Worm (Caenorhabditis elegans) whole organism, mixed stage, embryonic: ENCODE data around the gene F48B9.8.
A peak's percentile ranks its signal among the peaks of the same experiment; 100 is the strongest.

Experiments used
- M03D4.4 ChIP-seq: sonication (generic microtip); optimal IDR thresholded peaks from 2 replicates; lab custom pipeline; 2017; ENCODE audit warnings: mild to moderate bottlenecking, missing genetic modification characterization, missing compliant biosample characterization
- bed-3 ChIP-seq: fragments of 200-800 bp; sonication (Bioruptor generic); optimal IDR thresholded peaks from 3 replicates; lab custom pipeline; 2018; ENCODE audit warnings: mild to moderate bottlenecking, missing genetic modification characterization, moderate library complexity, missing compliant biosample characterization
- blmp-1 ChIP-seq: fragments of 150-350 bp; optimal IDR thresholded peaks from 2 replicates; lab custom pipeline; 2014; ENCODE audit warnings: missing biosample characterization, missing genetic modification characterization
- ceh-39 ChIP-seq: fragments of 150-350 bp; optimal IDR thresholded peaks from 2 replicates; lab custom pipeline; 2014; ENCODE audit warnings: missing biosample characterization, missing genetic modification characterization
- ceh-43 ChIP-seq: fragments of 200-800 bp; sonication (Bioruptor generic); optimal IDR thresholded peaks from 2 replicates; lab custom pipeline; 2018; ENCODE audit warnings: mild to moderate bottlenecking, missing genetic modification characterization, moderate library complexity, missing compliant biosample characterization
- ceh-83 ChIP-seq: fragments of 200-800 bp; sonication (Bioruptor generic); optimal IDR thresholded peaks from 2 replicates; lab custom pipeline; 2018; ENCODE audit warnings: mild to moderate bottlenecking, missing genetic modification characterization, missing compliant biosample characterization
- ces-1 ChIP-seq: fragments of 150-350 bp; optimal IDR thresholded peaks from 2 replicates; lab custom pipeline; 2014; ENCODE audit warnings: missing biosample characterization, missing genetic modification reagents, missing genetic modification characterization
- cnd-1 ChIP-seq: fragments of 200-800 bp; sonication (Bioruptor generic); optimal IDR thresholded peaks from 2 replicates; lab custom pipeline; 2018; ENCODE audit warnings: mild to moderate bottlenecking, missing genetic modification characterization, missing compliant biosample characterization
- drap-1 ChIP-seq: fragments of 200-800 bp; sonication (Bioruptor generic); optimal IDR thresholded peaks from 3 replicates; lab custom pipeline; 2018; ENCODE audit warnings: mild to moderate bottlenecking, missing genetic modification characterization, missing compliant biosample characterization
- elt-1 ChIP-seq: sonication (generic microtip); optimal IDR thresholded peaks from 2 replicates; lab custom pipeline; 2017; ENCODE audit warnings: missing genetic modification characterization, mild to moderate bottlenecking, missing compliant biosample characterization, antibody characterized with exemption, moderate library complexity, borderline replicate concordance; ENCODE audit not compliant: insufficient read depth
- elt-3 ChIP-seq: fragments of 150-350 bp; optimal IDR thresholded peaks from 2 replicates; lab custom pipeline; 2014; ENCODE audit warnings: missing biosample characterization, missing genetic modification characterization
- ham-2 ChIP-seq: fragments of 200-800 bp; sonication (Bioruptor generic); optimal IDR thresholded peaks from 2 replicates; lab custom pipeline; 2018; ENCODE audit warnings: mild to moderate bottlenecking, missing genetic modification characterization, missing compliant biosample characterization
- lin-13 ChIP-seq: fragments of 150-350 bp; optimal IDR thresholded peaks from 2 replicates; lab custom pipeline; 2014; ENCODE audit warnings: missing biosample characterization, missing genetic modification characterization
- lin-32 ChIP-seq: fragments of 200-800 bp; sonication (Bioruptor generic); optimal IDR thresholded peaks from 2 replicates; lab custom pipeline; 2018; ENCODE audit warnings: mild to moderate bottlenecking, missing genetic modification characterization, missing compliant biosample characterization
- lsy-2 ChIP-seq: fragments of 150-350 bp; optimal IDR thresholded peaks from 2 replicates; lab custom pipeline; 2014; ENCODE audit warnings: missing biosample characterization, missing genetic modification characterization
- mab-5 ChIP-seq: fragments of 150-350 bp; optimal IDR thresholded peaks from 2 replicates; lab custom pipeline; 2014; ENCODE audit warnings: missing biosample characterization, missing genetic modification characterization
- mep-1 ChIP-seq: fragments of 150-350 bp; optimal IDR thresholded peaks from 2 replicates; lab custom pipeline; 2017; ENCODE audit warnings: missing biosample characterization, missing genetic modification reagents, missing genetic modification characterization, inconsistent platforms
- mls-2 ChIP-seq: sonication (generic microtip); optimal IDR thresholded peaks from 2 replicates; lab custom pipeline; 2016; ENCODE audit warnings: mild to moderate bottlenecking, missing genetic modification characterization, moderate library complexity, missing compliant biosample characterization
- nhr-12 ChIP-seq: fragments of 150-350 bp; optimal IDR thresholded peaks from 2 replicates; lab custom pipeline; 2014; ENCODE audit warnings: missing biosample characterization, missing genetic modification characterization
- nhr-2 ChIP-seq: fragments of 150-350 bp; optimal IDR thresholded peaks from 2 replicates; lab custom pipeline; 2014; ENCODE audit warnings: missing biosample characterization, missing genetic modification characterization
- nhr-237 ChIP-seq: fragments of 150-350 bp; optimal IDR thresholded peaks from 2 replicates; lab custom pipeline; 2014; ENCODE audit warnings: missing biosample characterization, missing genetic modification characterization
- nhr-28 ChIP-seq: fragments of 150-350 bp; optimal IDR thresholded peaks from 2 replicates; lab custom pipeline; 2014; ENCODE audit warnings: missing biosample characterization, missing genetic modification characterization
- nhr-76 ChIP-seq: sonication (generic microtip); optimal IDR thresholded peaks from 2 replicates; lab custom pipeline; 2017; ENCODE audit warnings: missing biosample characterization, missing genetic modification characterization
- pha-4 ChIP-seq: fragments of 150-350 bp; optimal IDR thresholded peaks from 2 replicates; lab custom pipeline; 2018; ENCODE audit warnings: missing biosample characterization, missing genetic modification reagents, missing genetic modification characterization
- snpc-4 ChIP-seq: fragments of 150-350 bp; optimal IDR thresholded peaks from 2 replicates; lab custom pipeline; 2014; ENCODE audit warnings: missing biosample characterization, missing genetic modification characterization
- sptf-1 ChIP-seq: sonication (generic microtip); optimal IDR thresholded peaks from 2 replicates; lab custom pipeline; 2017; ENCODE audit warnings: mild to moderate bottlenecking, missing genetic modification characterization, moderate library complexity, missing compliant biosample characterization
- tbx-8 ChIP-seq: fragments of 200-800 bp; sonication (Bioruptor generic); optimal IDR thresholded peaks from 2 replicates; lab custom pipeline; 2018; ENCODE audit warnings: mild to moderate bottlenecking, missing genetic modification characterization, moderate library complexity, missing compliant biosample characterization
- unc-62 ChIP-seq: fragments of 150-350 bp; optimal IDR thresholded peaks from 2 replicates; lab custom pipeline; 2014; ENCODE audit warnings: missing biosample characterization, missing genetic modification reagents, missing genetic modification characterization
- zip-8 ChIP-seq: fragments of 150-350 bp; optimal IDR thresholded peaks from 2 replicates; lab custom pipeline; 2014; ENCODE audit warnings: missing biosample characterization, missing genetic modification characterization
- ztf-11 ChIP-seq: fragments of 150-350 bp; optimal IDR thresholded peaks from 2 replicates; lab custom pipeline; 2014; ENCODE audit warnings: missing biosample characterization, missing genetic modification characterization

Gene F48B9.8

ce11 chrX:2212141-2212540, 35.9 kb upstream of the F48B9.8 start:
- peak; percentile 19 for TF ChIP-seq pha-4 (tag; lab: Kevin White, UChicago)
- TF ChIP-seq M03D4.4 (tag; lab: Kevin White, UChicago), result no peak

ce11 chrX:2210751-2211150, 34.5 kb upstream of the F48B9.8 start, which contains the start of gene peb-1:
Gene peb-1, plus strand, starts transcription at chrX:2211051.
- TF ChIP-seq bed-3 (GFP tag; lab: Kevin White, UChicago), result no peak
- TF ChIP-seq tbx-8 (GFP tag; lab: Kevin White, UChicago), result no peak
- TF ChIP-seq sptf-1 (tag; lab: Kevin White, UChicago), result no peak
- no peak for TF ChIP-seq nhr-2 (tag; lab: Kevin White, UChicago)
- no peak for TF ChIP-seq unc-62 (GFP tag; lab: Kevin White, UChicago)
- TF ChIP-seq nhr-12 (tag; lab: Kevin White, UChicago), result no peak
- no peak for TF ChIP-seq ztf-11 (tag; lab: Kevin White, UChicago)
- TF ChIP-seq zip-8 (tag; lab: Kevin White, UChicago), result no peak
- TF ChIP-seq ham-2 (GFP tag; lab: Kevin White, UChicago), result no peak
- no peak for TF ChIP-seq lsy-2 (tag; lab: Kevin White, UChicago)
- TF ChIP-seq mep-1 (tag; lab: Kevin White, UChicago), result no peak
- TF ChIP-seq blmp-1 (tag; lab: Kevin White, UChicago), result no peak
- TF ChIP-seq M03D4.4 (tag; lab: Kevin White, UChicago), result no peak
- no peak for TF ChIP-seq snpc-4
- no peak for TF ChIP-seq ceh-39
- TF ChIP-seq mab-5, result no peak
- TF ChIP-seq nhr-76 (tag; lab: Kevin White, UChicago), result no peak
- TF ChIP-seq pha-4 (tag; lab: Kevin White, UChicago), result no peak
- no peak for TF ChIP-seq elt-1 (tag; lab: Kevin White, UChicago)
- no peak for TF ChIP-seq mls-2 (tag; lab: Kevin White, UChicago)

- TF ChIP-seq cnd-1 (tag; lab: Kevin White, UChicago), result no peak
- TF ChIP-seq nhr-2 (tag; lab: Kevin White, UChicago), result no peak
- no peak for TF ChIP-seq ham-2 (GFP tag; lab: Kevin White, UChicago)
- TF ChIP-seq ces-1 (GFP tag; lab: Kevin White, UChicago), result no peak
- no peak for TF ChIP-seq snpc-4
- no peak for TF ChIP-seq elt-1 (tag; lab: Kevin White, UChicago)
- no peak for TF ChIP-seq ceh-43 (GFP tag; lab: Kevin White, UChicago)
These were observed 34.0 kb upstream of the F48B9.8 start for ce11 chrX:2210164-2210563.

ce11 chrX:2208391-2208790, 32.2 kb upstream of the F48B9.8 start:
- TF ChIP-seq lsy-2 (tag; lab: Kevin White, UChicago), result no peak
- no peak for TF ChIP-seq M03D4.4 (tag; lab: Kevin White, UChicago)
- TF ChIP-seq lin-32 (GFP tag; lab: Kevin White, UChicago), result no peak
- no peak for TF ChIP-seq ceh-83 (GFP tag; lab: Kevin White, UChicago)
- no peak for TF ChIP-seq ceh-43 (GFP tag; lab: Kevin White, UChicago)
- TF ChIP-seq lin-13 (tag; lab: Kevin White, UChicago), result no peak
- no peak for TF ChIP-seq unc-62 (GFP tag; lab: Kevin White, UChicago)
- TF ChIP-seq nhr-2 (tag; lab: Kevin White, UChicago), result no peak
- TF ChIP-seq blmp-1 (tag; lab: Kevin White, UChicago), result no peak
- no peak for TF ChIP-seq zip-8 (tag; lab: Kevin White, UChicago)
- TF ChIP-seq ztf-11 (tag; lab: Kevin White, UChicago), result no peak
- no peak for TF ChIP-seq nhr-237 (tag; lab: Kevin White, UChicago)
- no peak for TF ChIP-seq sptf-1 (tag; lab: Kevin White, UChicago)
- TF ChIP-seq mab-5, result no peak
- no peak for TF ChIP-seq ham-2 (GFP tag; lab: Kevin White, UChicago)
- no peak for TF ChIP-seq tbx-8 (GFP tag; lab: Kevin White, UChicago)
- no peak for TF ChIP-seq nhr-12 (tag; lab: Kevin White, UChicago)

- TF ChIP-seq M03D4.4 (tag; lab: Kevin White, UChicago) (no peak), drap-1 (GFP tag; lab: Kevin White, UChicago) (no peak), elt-3 (tag; lab: Kevin White, UChicago) (no peak), nhr-237 (tag; lab: Kevin White, UChicago) (no peak), ceh-39 (no peak), nhr-28 (no peak)
These were observed 28.8 kb upstream of the F48B9.8 start, which contains the start of gene T24C12.4 for ce11 chrX:2204963-2205362. Gene T24C12.4, minus strand, starts transcription at chrX:2205063.
